Worm (Caenorhabditis elegans): ENCODE data around the gene T24C4.2.

T24C4.2 gene

ce11 chrIII:845485-845884 lies 24.3 kb downstream of the T24C4.2 start, which contains the start of gene K02F3.2:
K02F3.2 (plus strand) TSS chrIII:845841.
- TF ChIP-seq hmbx-1 (tag; optimal IDR thresholded peaks at IDR 0.05) (no peak), hnd-1 (tag; optimal IDR thresholded peaks at IDR 0.05) (no peak), tra-4 (tag; optimal IDR thresholded peaks at IDR 0.05) (no peak), ama-1 (optimal IDR thresholded peaks at IDR 0.05) (no peak), pes-1 (GFP tag; IDR thresholded peaks at IDR 0.05) (no peak), ceh-13 (GFP tag; optimal IDR thresholded peaks at IDR 0.05) (no peak), sea-1 (GFP tag; conservative IDR thresholded peaks at IDR 0.05) (no peak), scrt-1 (GFP tag; IDR thresholded peaks at IDR 0.05) (no peak), ets-7 (tag; optimal IDR thresholded peaks at IDR 0.05) (no peak), flt-1 (GFP tag; IDR thresholded peaks at IDR 0.05) (no peak), tbx-11 (GFP tag; IDR thresholded peaks at IDR 0.05) (no peak)

ce11 chrIII:844577-844976 lies 25.2 kb downstream of the T24C4.2 start:
- no peak for TF ChIP-seq F13C5.2 (tag; optimal IDR thresholded peaks at IDR 0.05)
- no peak for TF ChIP-seq ama-1 (optimal IDR thresholded peaks at IDR 0.05)
- no peak for TF ChIP-seq aly-1 (tag; optimal IDR thresholded peaks at IDR 0.05)
- TF ChIP-seq scrt-1 (GFP tag; IDR thresholded peaks at IDR 0.05) = no peak
- TF ChIP-seq ceh-13 (GFP tag; optimal IDR thresholded peaks at IDR 0.05) = no peak
- TF ChIP-seq tbx-37 (GFP tag; conservative IDR thresholded peaks at IDR 0.05) = no peak
- TF ChIP-seq sea-1 (GFP tag; conservative IDR thresholded peaks at IDR 0.05) = no peak
- no peak for TF ChIP-seq pes-1 (GFP tag; IDR thresholded peaks at IDR 0.05)
- TF ChIP-seq hmg-4 (GFP tag; optimal IDR thresholded peaks at IDR 0.05) = no peak
- TF ChIP-seq ets-7 (tag; optimal IDR thresholded peaks at IDR 0.05) = no peak

- no peak for TF ChIP-seq tbx-37 (GFP tag; conservative IDR thresholded peaks at IDR 0.05)
- peak; percentile 23 for TF ChIP-seq hmg-4 (GFP tag; optimal IDR thresholded peaks at IDR 0.05)
- TF ChIP-seq pes-1 (GFP tag; IDR thresholded peaks at IDR 0.05) = no peak
- no peak for TF ChIP-seq tbx-11 (GFP tag; IDR thresholded peaks at IDR 0.05)
- no peak for TF ChIP-seq ceh-13 (GFP tag; optimal IDR thresholded peaks at IDR 0.05)
- no peak for TF ChIP-seq hnd-1 (tag; optimal IDR thresholded peaks at IDR 0.05)
Measured at ce11 chrIII:843999-844398, 25.8 kb downstream of the T24C4.2 start.

- TF ChIP-seq hmg-4 (GFP tag; optimal IDR thresholded peaks at IDR 0.05) = no peak
- no peak for TF ChIP-seq aly-1 (tag; optimal IDR thresholded peaks at IDR 0.05)
- no peak for TF ChIP-seq tra-4 (tag; optimal IDR thresholded peaks at IDR 0.05)
- TF ChIP-seq flt-1 (GFP tag; IDR thresholded peaks at IDR 0.05) = no peak
- no peak for TF ChIP-seq hmbx-1 (tag; optimal IDR thresholded peaks at IDR 0.05)
- TF ChIP-seq ama-1 (optimal IDR thresholded peaks at IDR 0.05) = no peak
- no peak for TF ChIP-seq hnd-1 (tag; optimal IDR thresholded peaks at IDR 0.05)
- TF ChIP-seq tbx-37 (GFP tag; conservative IDR thresholded peaks at IDR 0.05) = no peak
- TF ChIP-seq B0310.2 (tag; optimal IDR thresholded peaks at IDR 0.05) = no peak
- no peak for TF ChIP-seq F13C5.2 (tag; optimal IDR thresholded peaks at IDR 0.05)
- TF ChIP-seq ceh-13 (GFP tag; optimal IDR thresholded peaks at IDR 0.05) = no peak
- TF ChIP-seq ets-7 (tag; optimal IDR thresholded peaks at IDR 0.05) = no peak
Measured at ce11 chrIII:842630-843029, 27.1 kb downstream of the T24C4.2 start, which contains the start of gene far-8. far-8 (plus strand) TSS chrIII:842930.

ce11 chrIII:841177-841576 lies 28.6 kb downstream of the T24C4.2 start, which contains the start of gene K02F3.9:
K02F3.9 (minus strand) TSS chrIII:841366.
- no peak for TF ChIP-seq flt-1 (GFP tag; IDR thresholded peaks at IDR 0.05)
- no peak for TF ChIP-seq ceh-13 (GFP tag; optimal IDR thresholded peaks at IDR 0.05)
- TF ChIP-seq tbx-37 (GFP tag; conservative IDR thresholded peaks at IDR 0.05) = no peak
- no peak for TF ChIP-seq ets-7 (tag; optimal IDR thresholded peaks at IDR 0.05)
- TF ChIP-seq hmg-4 (GFP tag; optimal IDR thresholded peaks at IDR 0.05) = no peak
- TF ChIP-seq B0310.2 (tag; optimal IDR thresholded peaks at IDR 0.05) = no peak
- TF ChIP-seq scrt-1 (GFP tag; IDR thresholded peaks at IDR 0.05) = no peak
- no peak for TF ChIP-seq tra-4 (tag; optimal IDR thresholded peaks at IDR 0.05)
- no peak for TF ChIP-seq F13C5.2 (tag; optimal IDR thresholded peaks at IDR 0.05)
- no peak for TF ChIP-seq hmbx-1 (tag; optimal IDR thresholded peaks at IDR 0.05)
- no peak for TF ChIP-seq ceh-36 (tag; optimal IDR thresholded peaks at IDR 0.05)
- no peak for TF ChIP-seq tbx-11 (GFP tag; IDR thresholded peaks at IDR 0.05)
- TF ChIP-seq pes-1 (GFP tag; IDR thresholded peaks at IDR 0.05) = no peak

ce11 chrIII:839491-839890 lies 30.3 kb downstream of the T24C4.2 start, which contains the start of gene dos-3:
dos-3 (minus strand) TSS chrIII:839591.
- TF ChIP-seq ceh-13 (GFP tag; optimal IDR thresholded peaks at IDR 0.05) (no peak), flt-1 (GFP tag; IDR thresholded peaks at IDR 0.05) (no peak), F13C5.2 (tag; optimal IDR thresholded peaks at IDR 0.05) (no peak), scrt-1 (GFP tag; IDR thresholded peaks at IDR 0.05) (no peak), tbx-11 (GFP tag; IDR thresholded peaks at IDR 0.05) (no peak), hmbx-1 (tag; optimal IDR thresholded peaks at IDR 0.05) (no peak), aly-1 (tag; optimal IDR thresholded peaks at IDR 0.05) (no peak), ama-1 (optimal IDR thresholded peaks at IDR 0.05) (no peak), B0310.2 (tag; optimal IDR thresholded peaks at IDR 0.05) (no peak), ceh-36 (tag; optimal IDR thresholded peaks at IDR 0.05) (no peak), hnd-1 (tag; optimal IDR thresholded peaks at IDR 0.05) (no peak), ets-7 (tag; optimal IDR thresholded peaks at IDR 0.05) (no peak), sea-1 (GFP tag; conservative IDR thresholded peaks at IDR 0.05) (no peak), tra-4 (tag; optimal IDR thresholded peaks at IDR 0.05) (no peak), pes-1 (GFP tag; IDR thresholded peaks at IDR 0.05) (no peak), tbx-37 (GFP tag; conservative IDR thresholded peaks at IDR 0.05) (no peak), hmg-4 (GFP tag; optimal IDR thresholded peaks at IDR 0.05) (no peak)

ce11 chrIII:835713-836278 lies 34.0 kb downstream of the T24C4.2 start:
- peak; percentile 75 for TF ChIP-seq F13C5.2 (tag; optimal IDR thresholded peaks at IDR 0.05)
- peak; percentile 34; the same call in 1 of the 2 replicates for TF ChIP-seq tbx-37 (GFP tag; conservative IDR thresholded peaks at IDR 0.05)
- TF ChIP-seq sea-1 (GFP tag; conservative IDR thresholded peaks at IDR 0.05) = peak; percentile 75; the same call in 1 of the 2 replicates
- TF ChIP-seq pes-1 (GFP tag; IDR thresholded peaks at IDR 0.05) = peak; percentile 80; the same call in 1 of the 2 replicates
- TF ChIP-seq hnd-1 (tag; optimal IDR thresholded peaks at IDR 0.05) = peak; percentile 49
- peak; percentile 44 for TF ChIP-seq B0310.2 (tag; optimal IDR thresholded peaks at IDR 0.05)
- TF ChIP-seq hmbx-1 (tag; optimal IDR thresholded peaks at IDR 0.05) = peak; percentile 39
- peak; percentile 96 for TF ChIP-seq ama-1 (optimal IDR thresholded peaks at IDR 0.05)
- peak; percentile 78; the same call in 1 of the 2 replicates for TF ChIP-seq scrt-1 (GFP tag; IDR thresholded peaks at IDR 0.05)
- no peak for TF ChIP-seq ets-7 (tag; optimal IDR thresholded peaks at IDR 0.05)
- peak; percentile 81 for TF ChIP-seq hmg-4 (GFP tag; optimal IDR thresholded peaks at IDR 0.05)
- peak; percentile 48 for TF ChIP-seq tra-4 (tag; optimal IDR thresholded peaks at IDR 0.05)
- peak; percentile 29; the same call in 1 of the 2 replicates for TF ChIP-seq flt-1 (GFP tag; IDR thresholded peaks at IDR 0.05)
- peak; percentile 62 for TF ChIP-seq ceh-36 (tag; optimal IDR thresholded peaks at IDR 0.05)
- TF ChIP-seq tbx-11 (GFP tag; IDR thresholded peaks at IDR 0.05) = 0 out of 2 replicates have a peak, but pooled peaks have one; percentile 48
- TF ChIP-seq ceh-13 (GFP tag; optimal IDR thresholded peaks at IDR 0.05) = no peak
- TF ChIP-seq aly-1 (tag; optimal IDR thresholded peaks at IDR 0.05) = no peak
